Fruit fly (Drosophila melanogaster) whole organism, embryonic: ENCODE results near the gene hmw.

Source experiments
- Antp ChIP-seq: fragments of 200-800 bp; sonication (Bioruptor generic); optimal IDR thresholded peaks from 3 replicates; lab custom pipeline; 2016; ENCODE audit warnings: missing biosample characterization, missing genetic modification characterization
- Bgb ChIP-seq: fragments of 200-800 bp; sonication (Bioruptor generic); IDR thresholded peaks from 2 replicates; pipeline ENCODE4 v1.3.6; 2022; ENCODE audit warnings: missing biosample characterization, missing genetic modification characterization; ENCODE audit not compliant: partially characterized antibody
- CG12744 ChIP-seq: fragments of 200-800 bp; sonication (Bioruptor generic); optimal IDR thresholded peaks from 2 replicates; lab custom pipeline; 2016; ENCODE audit warnings: missing biosample characterization, missing genetic modification characterization
- CG13775 ChIP-seq: fragments of 200-800 bp; sonication (Bioruptor generic); optimal IDR thresholded peaks from 3 replicates; lab custom pipeline; 2017; ENCODE audit warnings: missing biosample characterization, mild to moderate bottlenecking, missing genetic modification characterization
- CG14441 ChIP-seq: fragments of 200-800 bp; sonication (Bioruptor generic); IDR thresholded peaks from 2 replicates; pipeline ENCODE4 v1.3.6; 2022; ENCODE audit warnings: missing biosample characterization, missing genetic modification characterization
- CG2199 ChIP-seq: fragments of 200-800 bp; sonication (Bioruptor generic); IDR thresholded peaks from 3 replicates; pipeline ENCODE4 v1.3.6; 2022; ENCODE audit warnings: missing biosample characterization, missing genetic modification characterization
- CG30403 ChIP-seq: fragments of 200-800 bp; sonication (Bioruptor generic); optimal IDR thresholded peaks from 3 replicates; lab custom pipeline; 2016; ENCODE audit warnings: missing biosample characterization, missing genetic modification characterization
- CG4617 ChIP-seq: fragments of 200-800 bp; sonication (Bioruptor generic); optimal IDR thresholded peaks from 3 replicates; lab custom pipeline; 2016; ENCODE audit warnings: missing biosample characterization, missing genetic modification characterization, borderline replicate concordance
- CG4854 ChIP-seq: fragments of 200-800 bp; sonication (Bioruptor generic); optimal IDR thresholded peaks from 2 replicates; lab custom pipeline; 2016; ENCODE audit warnings: missing biosample characterization, missing genetic modification characterization, inconsistent platforms
- CG6272 ChIP-seq: fragments of 200-800 bp; sonication (Bioruptor generic); IDR thresholded peaks from 2 replicates; pipeline ENCODE4 v1.3.6; 2022; ENCODE audit warnings: missing biosample characterization, missing genetic modification characterization
- CkIIα-i1 ChIP-seq: fragments of 200-800 bp; sonication (Bioruptor generic); IDR thresholded peaks from 2 replicates; pipeline ENCODE4 v1.3.6; 2022; ENCODE audit warnings: missing biosample characterization, missing genetic modification characterization
- CoRest ChIP-seq: fragments of 200-800 bp; sonication (Bioruptor generic); optimal IDR thresholded peaks from 3 replicates; lab custom pipeline; 2018; ENCODE audit warnings: missing biosample characterization, mild to moderate bottlenecking, missing genetic modification characterization, moderate library complexity
- CrebB ChIP-seq: fragments of 200-800 bp; sonication (Bioruptor generic); optimal IDR thresholded peaks from 3 replicates; lab custom pipeline; 2018; ENCODE audit warnings: missing biosample characterization, mild to moderate bottlenecking, missing genetic modification characterization
- D19B ChIP-seq: fragments of 200-800 bp; sonication (Bioruptor generic); optimal IDR thresholded peaks from 2 replicates; lab custom pipeline; 2017; ENCODE audit warnings: missing biosample characterization, mild to moderate bottlenecking, missing genetic modification characterization
- Dip3 ChIP-seq: fragments of 200-800 bp; sonication (Bioruptor generic); optimal IDR thresholded peaks from 3 replicates; lab custom pipeline; 2016; ENCODE audit warnings: missing biosample characterization, missing genetic modification characterization
- Ets97D ChIP-seq: fragments of 200-800 bp; sonication (Bioruptor generic); optimal IDR thresholded peaks from 3 replicates; lab custom pipeline; 2016; ENCODE audit warnings: missing biosample characterization, missing genetic modification characterization
- Gsc ChIP-seq: fragments of 200-800 bp; sonication (Bioruptor generic); IDR thresholded peaks from 2 replicates; pipeline ENCODE4 v1.3.6; 2022; ENCODE audit warnings: missing biosample characterization, missing genetic modification characterization
- HLH3B ChIP-seq: fragments of 200-800 bp; sonication (Bioruptor generic); IDR thresholded peaks from 2 replicates; pipeline ENCODE4 v1.3.6; 2022; ENCODE audit warnings: missing biosample characterization, missing genetic modification characterization
- HLH4C ChIP-seq: fragments of 200-800 bp; sonication (Bioruptor generic); IDR thresholded peaks from 3 replicates; pipeline ENCODE4 v1.3.6; 2022; ENCODE audit warnings: missing biosample characterization, missing genetic modification characterization; ENCODE audit not compliant: partially characterized antibody
- Med ChIP-seq: fragments of 200-800 bp; sonication (Bioruptor generic); peaks from one replicate; lab custom pipeline; 2016; ENCODE audit warnings: missing biosample characterization, missing genetic modification characterization, mild to moderate bottlenecking, inconsistent platforms, moderate library complexity
- Neu2 ChIP-seq: fragments of 200-800 bp; sonication (Bioruptor generic); optimal IDR thresholded peaks from 3 replicates; lab custom pipeline; 2016; ENCODE audit warnings: missing biosample characterization, missing genetic modification characterization, borderline replicate concordance
- Ptx1 ChIP-seq: fragments of 200-800 bp; sonication (Bioruptor generic); IDR thresholded peaks from 2 replicates; pipeline ENCODE4 v1.3.6; 2022; ENCODE audit warnings: missing biosample characterization, missing genetic modification characterization
- Sin3A ChIP-seq: fragments of >200 bp; optimal IDR thresholded peaks from 2 replicates; lab custom pipeline; 2018
- Spps ChIP-seq: fragments of 200-800 bp; sonication (Bioruptor generic); optimal IDR thresholded peaks from 2 replicates; lab custom pipeline; 2018; ENCODE audit warnings: missing biosample characterization, mild to moderate bottlenecking, missing genetic modification characterization
- Sry-β ChIP-seq: fragments of 200-800 bp; sonication (Bioruptor generic); optimal IDR thresholded peaks from 2 replicates; lab custom pipeline; 2018; ENCODE audit warnings: missing biosample characterization, mild to moderate bottlenecking, missing genetic modification characterization, moderate library complexity
- Usf ChIP-seq: fragments of 200-800 bp; sonication (Bioruptor generic); optimal IDR thresholded peaks from 2 replicates; lab custom pipeline; 2017; ENCODE audit warnings: missing genotype, missing biosample characterization, missing genetic modification characterization
- Vsx1 ChIP-seq: fragments of 200-800 bp; sonication (Bioruptor generic); optimal IDR thresholded peaks from 2 replicates; lab custom pipeline; 2017; ENCODE audit warnings: missing biosample characterization, mild to moderate bottlenecking, missing genetic modification characterization, missing genetic modification reagents
- bowl ChIP-seq: fragments of 200-800 bp; sonication (Bioruptor generic); IDR thresholded peaks from 2 replicates; pipeline ENCODE4 v1.3.6; 2022; ENCODE audit warnings: missing biosample characterization, missing genetic modification characterization
- corto ChIP-seq: fragments of 200-800 bp; sonication (Bioruptor generic); optimal IDR thresholded peaks from 2 replicates; lab custom pipeline; 2016; ENCODE audit warnings: missing biosample characterization, mild to moderate bottlenecking, missing genetic modification characterization, moderate library complexity
- croc ChIP-seq: fragments of 200-800 bp; sonication (Bioruptor generic); conservative IDR thresholded peaks from 3 replicates; pipeline ENCODE4 v1.3.6; 2022; ENCODE audit warnings: missing biosample characterization, missing genetic modification characterization
- dm ChIP-seq: fragments of 200-800 bp; sonication (Bioruptor generic); optimal IDR thresholded peaks from 3 replicates; lab custom pipeline; 2016; ENCODE audit warnings: missing biosample characterization, missing genetic modification characterization
- emc ChIP-seq: fragments of 200-800 bp; sonication (Bioruptor generic); optimal IDR thresholded peaks from 2 replicates; lab custom pipeline; 2016; ENCODE audit warnings: missing biosample characterization, missing genetic modification characterization
- fd64A ChIP-seq: fragments of 200-800 bp; sonication (Bioruptor generic); optimal IDR thresholded peaks from 3 replicates; lab custom pipeline; 2018; ENCODE audit warnings: missing biosample characterization, mild to moderate bottlenecking, missing genetic modification characterization
- gro ChIP-seq: fragments of 200-800 bp; sonication (Bioruptor generic); optimal IDR thresholded peaks from 2 replicates; lab custom pipeline; 2016; ENCODE audit warnings: missing biosample characterization, missing genetic modification characterization
- gt ChIP-seq: fragments of 200-800 bp; sonication (Bioruptor generic); IDR thresholded peaks from 2 replicates; pipeline ENCODE4 v1.3.6; 2022; ENCODE audit warnings: missing biosample characterization, missing genetic modification characterization
- ham ChIP-seq: fragments of 200-800 bp; sonication (Bioruptor generic); IDR thresholded peaks from 2 replicates; pipeline ENCODE4 v1.3.6; 2022; ENCODE audit warnings: missing biosample characterization, missing genetic modification characterization
- kni ChIP-seq: fragments of 200-800 bp; sonication (Bioruptor generic); optimal IDR thresholded peaks from 3 replicates; lab custom pipeline; 2017; ENCODE audit warnings: mild to moderate bottlenecking, missing biosample characterization, missing genetic modification reagents, missing genetic modification characterization
- lola ChIP-seq, 3 experiments: fragments of >200 bp in 2 of 3; fragments of 200-800 bp in 1 of 3; sonication (Bioruptor generic) in 1 of 3; optimal IDR thresholded peaks; 2 replicates each; lab custom pipeline; 2017 to 2019; ENCODE audit warnings: missing biosample characterization in 3 of 3, missing genetic modification characterization in 3 of 3, mild to moderate bottlenecking in 1 of 3, moderate library complexity in 1 of 3
- lov ChIP-seq, 2 experiments: fragments of 200-800 bp in 1 of 2; fragments of >200 bp in 1 of 2; sonication (Bioruptor generic) in 1 of 2; IDR thresholded peaks in 1 of 2; optimal IDR thresholded peaks in 1 of 2; 2 replicates in 1 of 2; 3 replicates in 1 of 2; pipeline versions ENCODE4 v1.3.6 to Lab custom; 2017 to 2022; ENCODE audit warnings: missing biosample characterization in 1 of 2, missing genetic modification characterization in 1 of 2
- maf-S ChIP-seq: fragments of 200-800 bp; sonication (Bioruptor generic); optimal IDR thresholded peaks from 2 replicates; lab custom pipeline; 2016; ENCODE audit warnings: missing biosample characterization, missing genetic modification characterization
- oc ChIP-seq: fragments of 200-800 bp; sonication (Bioruptor generic); optimal IDR thresholded peaks from 2 replicates; lab custom pipeline; 2018; ENCODE audit warnings: missing biosample characterization, mild to moderate bottlenecking, missing genetic modification characterization, moderate library complexity
- org-1 ChIP-seq: fragments of 200-800 bp; sonication (Bioruptor generic); optimal IDR thresholded peaks from 2 replicates; lab custom pipeline; 2017; ENCODE audit warnings: missing biosample characterization, missing genetic modification characterization
- salm ChIP-seq: fragments of 200-800 bp; sonication (Bioruptor generic); optimal IDR thresholded peaks from 2 replicates; lab custom pipeline; 2018; ENCODE audit warnings: missing biosample characterization, mild to moderate bottlenecking, missing genetic modification characterization
- slbo ChIP-seq: fragments of 200-800 bp; sonication (Bioruptor generic); IDR thresholded peaks from 2 replicates; pipeline ENCODE4 v1.3.6; 2022; ENCODE audit warnings: missing biosample characterization, missing genetic modification characterization
- slp2 ChIP-seq: fragments of 200-800 bp; sonication (Bioruptor generic); optimal IDR thresholded peaks from 2 replicates; lab custom pipeline; 2016; ENCODE audit warnings: missing biosample characterization, missing genetic modification characterization
- trh ChIP-seq: fragments of 200-800 bp; sonication (Bioruptor generic); optimal IDR thresholded peaks from 2 replicates; lab custom pipeline; 2016; ENCODE audit warnings: missing biosample characterization, missing genetic modification characterization
- wor ChIP-seq: fragments of 200-800 bp; sonication (Bioruptor generic); IDR thresholded peaks from 2 replicates; pipeline ENCODE4 v1.3.6; 2022; ENCODE audit warnings: missing biosample characterization, missing genetic modification characterization

Gene hmw

dm6 chr3R:18395694-18396093 is 33.9 kb downstream of the hmw start:
- no peak for TF ChIP-seq gt (GFP tag; lab: Robert Waterston, UW)
- TF ChIP-seq CG30403 (GFP tag; lab: Kevin White, UChicago), result no peak
- TF ChIP-seq Med (GFP tag; lab: Kevin White, UChicago), result peak; percentile 38
- TF ChIP-seq Sin3A (lab: Kevin White, UChicago), result no peak
- no peak for TF ChIP-seq Spps (tag; lab: Kevin White, UChicago)

dm6 chr3R:18396801-18397604 is 35.2 kb downstream of the hmw start, which contains the start of gene Vti1b:
Vti1b (plus strand) TSS chr3R:18396995.
- TF ChIP-seq CkIIα-i1 (GFP tag; lab: Robert Waterston, UW) (peak; percentile 68; the same call in 1 of the 2 replicates), slp2 (GFP tag; lab: Kevin White, UChicago) (peak; percentile 93), D19B (GFP tag; lab: Kevin White, UChicago) (peak; percentile 77), CG13775 (peak; percentile 88), org-1 (peak; percentile 90), Bgb (GFP tag; lab: Robert Waterston, UW) (0 out of 2 replicates have a peak, but pooled peaks have one; percentile 17), CG30403 (GFP tag; lab: Kevin White, UChicago) (peak; percentile 95), CrebB (peak; percentile 85), Gsc (GFP tag; lab: Robert Waterston, UW) (peak; percentile 82), trh (GFP tag; lab: Kevin White, UChicago) (peak; percentile 63), gro (GFP tag; lab: Kevin White, UChicago) (peak; percentile 89), Dip3 (GFP tag; lab: Kevin White, UChicago) (peak; percentile 92), Vsx1 (GFP tag; lab: Kevin White, UChicago) (peak; percentile 87), CoRest (tag; lab: Kevin White, UChicago) (peak; percentile 95), corto (GFP tag; lab: Kevin White, UChicago) (peak; percentile 75), maf-S (GFP tag; lab: Kevin White, UChicago) (peak; percentile 89), croc (GFP tag; lab: Robert Waterston, UW) (peak; percentile 93), CG2199 (GFP tag; lab: Robert Waterston, UW) (peak; percentile 71), CG6272 (peak; percentile 88), emc (GFP tag; lab: Kevin White, UChicago) (peak; percentile 87), oc (tag; lab: Kevin White, UChicago) (peak; percentile 98), CG4617 (GFP tag; lab: Kevin White, UChicago) (peak; percentile 85), fd64A (GFP tag; lab: Kevin White, UChicago) (peak; percentile 86), dm (GFP tag; lab: Kevin White, UChicago) (peak; percentile 93), kni (GFP tag; lab: Kevin White, UChicago) (peak; percentile 95), Neu2 (GFP tag; lab: Kevin White, UChicago) (peak; percentile 41), slbo (GFP tag; lab: Robert Waterston, UW) (peak; percentile 95), Sry-β (GFP tag; lab: Kevin White, UChicago) (peak; percentile 55), salm (tag; lab: Kevin White, UChicago) (peak; percentile 85), HLH3B (GFP tag; lab: Robert Waterston, UW) (peak; percentile 93), lola (GFP tag; optimal IDR thresholded peaks at IDR 0.05; lab: Kevin White, UChicago) (peak in 1 of 3 experiments; percentile 91), wor (GFP tag; lab: Robert Waterston, UW) (peak; percentile 93), Ptx1 (GFP tag; lab: Robert Waterston, UW) (peak; percentile 97), Ets97D (GFP tag; lab: Kevin White, UChicago) (peak; percentile 78), CG12744 (GFP tag; lab: Kevin White, UChicago) (peak; percentile 90), Antp (GFP tag; lab: Kevin White, UChicago) (peak; percentile 85), ham (GFP tag; lab: Robert Waterston, UW) (peak; percentile 70), bowl (GFP tag; lab: Robert Waterston, UW) (peak; percentile 81), lov (optimal IDR thresholded peaks at IDR 0.05; lab: Kevin White, UChicago) (no peak), lov (GFP tag; IDR thresholded peaks at IDR 0.05; lab: Robert Waterston, UW) (peak; percentile 77; the same call in 1 of the 3 replicates), HLH4C (peak; percentile 35; the same call in 1 of the 3 replicates), Usf (GFP tag; lab: Kevin White, UChicago) (peak; percentile 83), CG4854 (GFP tag; lab: Kevin White, UChicago) (peak; percentile 90), CG14441 (peak; percentile 94)
